Fruit fly (Drosophila melanogaster): ENCODE results near the gene CG17917.

Gene CG17917

DNA sequence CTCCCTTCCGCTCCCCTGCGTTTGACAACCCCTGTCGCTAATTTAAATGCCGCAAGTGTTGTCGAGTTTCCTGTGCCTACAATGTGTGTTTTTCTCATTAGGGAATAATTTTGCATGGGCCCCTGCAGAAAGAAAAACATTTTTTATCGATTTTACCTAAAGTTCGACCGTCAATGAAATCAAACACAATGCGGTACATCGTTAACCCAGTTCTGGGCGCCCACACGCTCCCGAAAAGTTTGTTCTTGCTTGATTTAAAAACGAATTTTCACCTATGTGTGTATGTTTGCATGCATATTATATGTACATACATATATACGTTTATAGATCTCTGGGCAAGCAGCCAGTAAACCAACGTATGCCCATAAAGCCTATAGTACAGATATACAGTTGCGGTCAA, 10.7 kb downstream of the CG17917 start (continued):
- no peak for TF ChIP-seq zen2 (GFP tag; IDR thresholded peaks at IDR 0.05; ENCODE audit: partially characterized antibody)
- no peak for TF ChIP-seq twi (tag; optimal IDR thresholded peaks at IDR 0.05)
- TF ChIP-seq CG13296 (GFP tag; optimal IDR thresholded peaks at IDR 0.05), result no peak
- peak; percentile 51; the same call in 1 of the 2 replicates for TF ChIP-seq CG31224 (GFP tag; IDR thresholded peaks at IDR 0.05)
- TF ChIP-seq CrebB (tag; optimal IDR thresholded peaks at IDR 0.05), result no peak
- no peak for TF ChIP-seq CG10321 (GFP tag; IDR thresholded peaks at IDR 0.05)
- no peak for TF ChIP-seq CG32767 (GFP tag; IDR thresholded peaks at IDR 0.05)
- no peak for TF ChIP-seq HLH4C (GFP tag; IDR thresholded peaks at IDR 0.05; ENCODE audit: partially characterized antibody)
- TF ChIP-seq oc (tag; optimal IDR thresholded peaks at IDR 0.05), result no peak
- no peak for TF ChIP-seq ara (GFP tag; IDR thresholded peaks at IDR 0.05)

DNA sequence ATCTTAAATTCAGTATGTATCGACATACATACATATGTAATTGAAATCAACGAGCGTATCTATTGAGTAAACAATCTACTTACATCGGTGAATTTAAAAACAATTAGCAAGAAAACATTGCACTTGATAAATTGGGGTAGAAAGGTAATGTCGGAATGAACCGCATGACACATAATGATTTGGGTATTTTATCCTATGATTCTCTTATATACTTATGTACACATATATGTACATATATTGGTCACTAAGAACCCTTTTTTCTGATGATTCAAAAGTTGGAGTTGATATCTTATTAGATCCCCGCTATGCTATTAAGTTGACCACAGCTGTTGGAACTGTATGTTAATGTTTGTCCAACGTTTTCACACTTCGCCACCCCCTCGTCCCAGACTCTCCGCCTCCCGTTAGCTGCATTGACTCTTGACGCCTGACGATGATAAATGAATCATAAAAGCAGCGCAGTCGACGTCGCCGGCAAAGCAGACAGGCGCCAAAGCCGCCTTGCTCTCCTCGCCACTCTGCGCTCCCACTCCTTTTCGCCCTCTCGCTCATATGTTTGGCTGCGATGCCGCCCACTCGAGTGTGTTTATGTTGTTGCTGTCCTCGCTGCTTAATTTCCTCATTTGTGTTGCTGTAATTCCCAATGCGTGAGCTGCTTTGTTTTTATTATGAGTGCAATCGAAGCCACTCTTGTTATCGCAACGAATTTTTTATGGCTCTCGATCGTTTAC, 11.3 kb downstream of the CG17917 start:
- TF ChIP-seq Dref (GFP tag; IDR thresholded peaks at IDR 0.05), result no peak
- no peak for TF ChIP-seq fru (optimal IDR thresholded peaks at IDR 0.05)
- no peak for TF ChIP-seq Awh (GFP tag; IDR thresholded peaks at IDR 0.05)
- peak; percentile 82 for TF ChIP-seq sens (GFP tag)
- no peak for TF ChIP-seq CG2116 (GFP tag; optimal IDR thresholded peaks at IDR 0.05)
- TF ChIP-seq NK7.1 (GFP tag; optimal IDR thresholded peaks at IDR 0.05), result no peak
- TF ChIP-seq pfk (GFP tag; optimal IDR thresholded peaks at IDR 0.05), result no peak
- peak; percentile 4 for TF ChIP-seq salm (tag; optimal IDR thresholded peaks at IDR 0.05)
- TF ChIP-seq Chrac-16 (GFP tag; optimal IDR thresholded peaks at IDR 0.05), result no peak
- peak; percentile 9 for TF ChIP-seq unpg (GFP tag; optimal IDR thresholded peaks at IDR 0.05)
- no peak for TF ChIP-seq CG4854 (GFP tag; optimal IDR thresholded peaks at IDR 0.05)
- TF ChIP-seq lab (GFP tag; optimal IDR thresholded peaks at IDR 0.05), result no peak
- TF ChIP-seq CG33557 (GFP tag; optimal IDR thresholded peaks at IDR 0.05), result no peak
- no peak for TF ChIP-seq CG14441 (GFP tag; IDR thresholded peaks at IDR 0.05)
- TF ChIP-seq Stat92E (GFP tag; optimal IDR thresholded peaks at IDR 0.05), result no peak
- TF ChIP-seq mam (GFP tag; optimal IDR thresholded peaks at IDR 0.05), result peak; percentile 11
- TF ChIP-seq Trl (optimal IDR thresholded peaks at IDR 0.05), result peak in 1 of 2 experiments; percentile 37
- no peak for TF ChIP-seq Trl (GFP tag; optimal IDR thresholded peaks at IDR 0.05)
- peak; percentile 32 for TF ChIP-seq Meics (GFP tag; optimal IDR thresholded peaks at IDR 0.05)
- peak; percentile 95 for TF ChIP-seq z (GFP tag; IDR thresholded peaks at IDR 0.05)
- no peak for TF ChIP-seq ftz-f1 (GFP tag; optimal IDR thresholded peaks at IDR 0.05)
- TF ChIP-seq BEAF-32 (GFP tag; optimal IDR thresholded peaks at IDR 0.05), result no peak
- no peak for TF ChIP-seq Hr39 (optimal IDR thresholded peaks at IDR 0.05)
- TF ChIP-seq cad (GFP tag; optimal IDR thresholded peaks at IDR 0.05), result no peak
- no peak for TF ChIP-seq so (GFP tag; IDR thresholded peaks at IDR 0.05)
- TF ChIP-seq CG6272 (GFP tag; IDR thresholded peaks at IDR 0.05), result no peak
- no peak for TF ChIP-seq Deaf1 (tag; optimal IDR thresholded peaks at IDR 0.05)
- TF ChIP-seq Spps (tag; optimal IDR thresholded peaks at IDR 0.05), result no peak
- TF ChIP-seq CG17328 (GFP tag; IDR thresholded peaks at IDR 0.05), result no peak
- TF ChIP-seq CG4328 (GFP tag; optimal IDR thresholded peaks at IDR 0.05), result no peak
- TF ChIP-seq hb (GFP tag; IDR thresholded peaks at IDR 0.05; ENCODE audit: partially characterized antibody), result no peak
- no peak for TF ChIP-seq Mrtf (GFP tag; IDR thresholded peaks at IDR 0.05)
- TF ChIP-seq CG2129 (GFP tag; IDR thresholded peaks at IDR 0.05; ENCODE audit: partially characterized antibody), result no peak
- TF ChIP-seq CG12155 (GFP tag; optimal IDR thresholded peaks at IDR 0.05), result no peak
- TF ChIP-seq schlank (tag; optimal IDR thresholded peaks at IDR 0.05), result no peak
- no peak for TF ChIP-seq tap (tag; optimal IDR thresholded peaks at IDR 0.05)
- TF ChIP-seq corto (GFP tag; optimal IDR thresholded peaks at IDR 0.05), result no peak
- no peak for TF ChIP-seq gce (GFP tag; IDR thresholded peaks at IDR 0.05)
- peak; percentile 70 for TF ChIP-seq dmrt99B (tag; optimal IDR thresholded peaks at IDR 0.05)
- no peak for TF ChIP-seq dimm (GFP tag; IDR thresholded peaks at IDR 0.05)
- peak; percentile 38 for TF ChIP-seq CG10979 (tag; optimal IDR thresholded peaks at IDR 0.05)
